Fruit fly (Drosophila melanogaster) whole organism, embryonic: ENCODE data around the gene Prat.
A peak's percentile ranks its signal among the peaks of the same experiment; 100 is the strongest.

ENCODE experiments used
- Aef1 ChIP-seq: fragments of 200-800 bp; sonication (Bioruptor generic); IDR thresholded peaks from 3 replicates; pipeline ENCODE4 v1.3.6; 2022; ENCODE audit warnings: missing biosample characterization, missing genetic modification characterization
- Awh ChIP-seq: fragments of 200-800 bp; sonication (Bioruptor generic); IDR thresholded peaks from 2 replicates; pipeline ENCODE4, ENCODE4 v1.3.6; 2022; ENCODE audit warnings: missing biosample characterization, missing genetic modification characterization
- CG11093 ChIP-seq: fragments of 200-800 bp; sonication (Bioruptor generic); IDR thresholded peaks from 3 replicates; pipeline ENCODE4 v1.3.6; 2022; ENCODE audit warnings: missing biosample characterization, missing genetic modification characterization
- CG12071 ChIP-seq: fragments of 200-800 bp; sonication (Bioruptor generic); optimal IDR thresholded peaks from 3 replicates; lab custom pipeline; 2018; ENCODE audit warnings: missing biosample characterization, mild to moderate bottlenecking, missing genetic modification characterization
- CG13296 ChIP-seq: fragments of 200-800 bp; sonication (Bioruptor generic); optimal IDR thresholded peaks from 3 replicates; lab custom pipeline; 2018; ENCODE audit warnings: missing biosample characterization, mild to moderate bottlenecking, missing genetic modification characterization
- CG14667 ChIP-seq: fragments of 200-800 bp; sonication (Bioruptor generic); IDR thresholded peaks from 2 replicates; pipeline ENCODE4 v1.3.6; 2022; ENCODE audit warnings: missing biosample characterization, missing genetic modification characterization
- CG2120 ChIP-seq: fragments of 200-800 bp; sonication (Bioruptor generic); optimal IDR thresholded peaks from 3 replicates; lab custom pipeline; 2016; ENCODE audit warnings: missing biosample characterization, missing genetic modification characterization
- CG3163 ChIP-seq: fragments of 200-800 bp; sonication (Bioruptor generic); optimal IDR thresholded peaks from 3 replicates; lab custom pipeline; 2016; ENCODE audit warnings: missing biosample characterization, missing genetic modification characterization
- CG33213 ChIP-seq: fragments of 200-800 bp; sonication (Bioruptor generic); optimal IDR thresholded peaks from 3 replicates; lab custom pipeline; 2016; ENCODE audit warnings: missing biosample characterization, missing genetic modification characterization
- CG3726 ChIP-seq: fragments of 200-800 bp; sonication (Bioruptor generic); IDR thresholded peaks from 3 replicates; pipeline ENCODE4, ENCODE4 v1.3.6; 2022; ENCODE audit warnings: missing biosample characterization, missing genetic modification characterization
- CG3838 ChIP-seq: fragments of 200-800 bp; sonication (Bioruptor generic); optimal IDR thresholded peaks from 3 replicates; lab custom pipeline; 2016; ENCODE audit warnings: missing biosample characterization, missing genetic modification characterization
- CG3995 ChIP-seq: fragments of 200-800 bp; sonication (Bioruptor generic); optimal IDR thresholded peaks from 3 replicates; lab custom pipeline; 2016; ENCODE audit warnings: missing biosample characterization, missing genetic modification characterization
- CG4424 ChIP-seq: fragments of 200-800 bp; sonication (Bioruptor generic); optimal IDR thresholded peaks from 3 replicates; lab custom pipeline; 2016; ENCODE audit warnings: missing biosample characterization, missing genetic modification characterization
- CG5245 ChIP-seq: fragments of 200-800 bp; sonication (Bioruptor generic); optimal IDR thresholded peaks from 3 replicates; lab custom pipeline; 2016; ENCODE audit warnings: missing biosample characterization, missing genetic modification characterization
- CG6654 ChIP-seq: fragments of 200-800 bp; sonication (Bioruptor generic); optimal IDR thresholded peaks from 2 replicates; lab custom pipeline; 2017; ENCODE audit warnings: missing biosample characterization, mild to moderate bottlenecking, missing genetic modification characterization
- CG6683 ChIP-seq: fragments of 200-800 bp; sonication (Bioruptor generic); optimal IDR thresholded peaks from 2 replicates; lab custom pipeline; 2017; ENCODE audit warnings: missing biosample characterization, mild to moderate bottlenecking, missing genetic modification characterization, missing genetic modification reagents
- CG7357 ChIP-seq: fragments of 200-800 bp; sonication (Bioruptor generic); IDR thresholded peaks from 3 replicates; pipeline ENCODE4 v1.3.6; 2022; ENCODE audit warnings: missing biosample characterization, missing genetic modification characterization
- CG7963 ChIP-seq: fragments of 200-800 bp; sonication (Bioruptor generic); IDR thresholded peaks from 3 replicates; pipeline ENCODE4 v1.3.6; 2022; ENCODE audit warnings: missing biosample characterization, missing genetic modification characterization; ENCODE audit not compliant: partially characterized antibody
- CG8359 ChIP-seq: fragments of 200-800 bp; sonication (Bioruptor generic); optimal IDR thresholded peaks from 2 replicates; lab custom pipeline; 2017; ENCODE audit warnings: missing biosample characterization, mild to moderate bottlenecking, missing genetic modification characterization, borderline replicate concordance
- CrebB ChIP-seq: fragments of 200-800 bp; sonication (Bioruptor generic); optimal IDR thresholded peaks from 3 replicates; lab custom pipeline; 2018; ENCODE audit warnings: missing biosample characterization, mild to moderate bottlenecking, missing genetic modification characterization
- Doc2 ChIP-seq: fragments of 200-800 bp; sonication (Bioruptor generic); IDR thresholded peaks from 2 replicates; pipeline ENCODE4 v1.3.6; 2022; ENCODE audit warnings: missing biosample characterization, missing genetic modification characterization
- Drgx ChIP-seq: fragments of 200-800 bp; sonication (Bioruptor generic); IDR thresholded peaks from 2 replicates; pipeline ENCODE4 v1.3.6; 2022; ENCODE audit warnings: missing biosample characterization, missing genetic modification characterization
- HmgD ChIP-seq: fragments of 200-800 bp; sonication (Bioruptor generic); optimal IDR thresholded peaks from 3 replicates; lab custom pipeline; 2016; ENCODE audit warnings: missing biosample characterization, missing genetic modification characterization
- Jarid2 ChIP-seq: fragments of 200-800 bp; sonication (Bioruptor generic); optimal IDR thresholded peaks from 3 replicates; lab custom pipeline; 2017; ENCODE audit warnings: mild to moderate bottlenecking, missing biosample characterization, missing genetic modification reagents, missing genetic modification characterization
- MTF-1 ChIP-seq: fragments of 200-800 bp; sonication (Bioruptor generic); optimal IDR thresholded peaks from 2 replicates; lab custom pipeline; 2018; ENCODE audit warnings: missing biosample characterization, mild to moderate bottlenecking, missing genetic modification characterization, borderline replicate concordance
- Max ChIP-seq: fragments of 200-800 bp; sonication (Bioruptor generic); optimal IDR thresholded peaks from 2 replicates; lab custom pipeline; 2016; ENCODE audit warnings: missing biosample characterization, mild to moderate bottlenecking, missing genetic modification characterization
- NK7.1 ChIP-seq: fragments of 200-800 bp; sonication (Bioruptor generic); optimal IDR thresholded peaks from 3 replicates; lab custom pipeline; 2016; ENCODE audit warnings: missing biosample characterization, missing genetic modification characterization
- Oaz ChIP-seq: fragments of 200-800 bp; sonication (Bioruptor generic); IDR thresholded peaks from 2 replicates; pipeline ENCODE4 v1.3.6; 2022; ENCODE audit warnings: missing biosample characterization, missing genetic modification characterization
- Oli ChIP-seq: fragments of 200-800 bp; sonication (Bioruptor generic); optimal IDR thresholded peaks from 2 replicates; lab custom pipeline; 2018; ENCODE audit warnings: missing biosample characterization, mild to moderate bottlenecking, missing genetic modification characterization, moderate library complexity
- Pdp1 ChIP-seq, 2 experiments: fragments of 200-800 bp; sonication (Bioruptor generic); optimal IDR thresholded peaks; 3 replicates each; lab custom pipeline; 2016; ENCODE audit warnings: missing biosample characterization in 2 of 2, missing genetic modification characterization in 2 of 2, mild to moderate bottlenecking in 1 of 2, moderate library complexity in 1 of 2
- Sox100B ChIP-seq: fragments of 200-800 bp; sonication (Bioruptor generic); optimal IDR thresholded peaks from 3 replicates; lab custom pipeline; 2018; ENCODE audit warnings: missing biosample characterization, mild to moderate bottlenecking, missing genetic modification characterization
- TFAM ChIP-seq: fragments of 200-800 bp; sonication (Bioruptor generic); optimal IDR thresholded peaks from 2 replicates; lab custom pipeline; 2017; ENCODE audit warnings: missing biosample characterization, missing genetic modification characterization, inconsistent platforms
- ap ChIP-seq: fragments of 200-800 bp; sonication (Bioruptor generic); IDR thresholded peaks from 2 replicates; pipeline ENCODE4 v1.3.6; 2022; ENCODE audit warnings: missing biosample characterization, missing genetic modification characterization
- cg ChIP-seq: fragments of 200-800 bp; sonication (Bioruptor generic); optimal IDR thresholded peaks from 3 replicates; lab custom pipeline; 2019; ENCODE audit warnings: missing biosample characterization, mild to moderate bottlenecking, missing genetic modification characterization, moderate library complexity
- ci ChIP-seq: fragments of 200-800 bp; sonication (Bioruptor generic); IDR thresholded peaks from 3 replicates; pipeline ENCODE4 v1.3.6; 2022; ENCODE audit warnings: missing biosample characterization, missing genetic modification characterization
- dan ChIP-seq: fragments of 200-800 bp; sonication (Bioruptor generic); IDR thresholded peaks from 2 replicates; pipeline ENCODE4 v1.3.6; 2022; ENCODE audit warnings: missing biosample characterization, missing genetic modification characterization
- eve ChIP-seq, 2 experiments: fragments of >200 bp; optimal IDR thresholded peaks; 2 replicates each; lab custom pipeline; 2017; ENCODE audit warnings: missing biosample characterization in 2 of 2, missing genetic modification characterization in 2 of 2
- eyg ChIP-seq: fragments of 200-800 bp; sonication (Bioruptor generic); optimal IDR thresholded peaks from 3 replicates; lab custom pipeline; 2016; ENCODE audit warnings: missing biosample characterization, missing genetic modification characterization
- fu2 ChIP-seq: fragments of 200-800 bp; sonication (Bioruptor generic); optimal IDR thresholded peaks from 2 replicates; lab custom pipeline; 2016; ENCODE audit warnings: missing biosample characterization, missing genetic modification characterization
- h ChIP-seq: fragments of >200 bp; optimal IDR thresholded peaks from 2 replicates; lab custom pipeline; 2017
- kay ChIP-seq: fragments of 200-800 bp; sonication (Bioruptor generic); optimal IDR thresholded peaks from 2 replicates; lab custom pipeline; 2016; ENCODE audit warnings: missing biosample characterization, missing genetic modification characterization
- kni ChIP-seq: fragments of 200-800 bp; sonication (Bioruptor generic); optimal IDR thresholded peaks from 3 replicates; lab custom pipeline; 2017; ENCODE audit warnings: mild to moderate bottlenecking, missing biosample characterization, missing genetic modification reagents, missing genetic modification characterization
- onecut ChIP-seq: fragments of 200-800 bp; sonication (Bioruptor generic); IDR thresholded peaks from 2 replicates; pipeline ENCODE4 v1.3.6; 2022; ENCODE audit warnings: missing biosample characterization, missing genetic modification characterization
- org-1 ChIP-seq: fragments of 200-800 bp; sonication (Bioruptor generic); optimal IDR thresholded peaks from 2 replicates; lab custom pipeline; 2017; ENCODE audit warnings: missing biosample characterization, missing genetic modification characterization
- pfk ChIP-seq: fragments of 200-800 bp; sonication (Bioruptor generic); optimal IDR thresholded peaks from 2 replicates; lab custom pipeline; 2018; ENCODE audit warnings: missing biosample characterization, mild to moderate bottlenecking, missing genetic modification characterization, moderate library complexity
- prd ChIP-seq, 3 experiments: fragments of >200 bp in 2 of 3; fragments of 200-800 bp in 1 of 3; sonication (Bioruptor generic) in 1 of 3; optimal IDR thresholded peaks in 2 of 3; IDR thresholded peaks in 1 of 3; 2 replicates in 2 of 3; 3 replicates in 1 of 3; pipeline versions ENCODE4 v1.3.6 to Lab custom; 2017 to 2022; ENCODE audit warnings: missing biosample characterization in 1 of 3, missing genetic modification characterization in 1 of 3
- salm ChIP-seq: fragments of 200-800 bp; sonication (Bioruptor generic); optimal IDR thresholded peaks from 2 replicates; lab custom pipeline; 2018; ENCODE audit warnings: missing biosample characterization, mild to moderate bottlenecking, missing genetic modification characterization
- tx ChIP-seq: fragments of 200-800 bp; sonication (Bioruptor generic); optimal IDR thresholded peaks from 2 replicates; lab custom pipeline; 2016; ENCODE audit warnings: missing biosample characterization, missing genetic modification characterization
- wdn ChIP-seq: fragments of 200-800 bp; sonication (Bioruptor generic); IDR thresholded peaks from 2 replicates; pipeline ENCODE4 v1.3.6; 2022; ENCODE audit warnings: missing biosample characterization, missing genetic modification characterization
- zen2 ChIP-seq: fragments of 200-800 bp; sonication (Bioruptor generic); IDR thresholded peaks from 3 replicates; pipeline ENCODE4 v1.3.6; 2022; ENCODE audit warnings: missing biosample characterization, missing genetic modification characterization; ENCODE audit not compliant: partially characterized antibody

Prat gene

DNA sequence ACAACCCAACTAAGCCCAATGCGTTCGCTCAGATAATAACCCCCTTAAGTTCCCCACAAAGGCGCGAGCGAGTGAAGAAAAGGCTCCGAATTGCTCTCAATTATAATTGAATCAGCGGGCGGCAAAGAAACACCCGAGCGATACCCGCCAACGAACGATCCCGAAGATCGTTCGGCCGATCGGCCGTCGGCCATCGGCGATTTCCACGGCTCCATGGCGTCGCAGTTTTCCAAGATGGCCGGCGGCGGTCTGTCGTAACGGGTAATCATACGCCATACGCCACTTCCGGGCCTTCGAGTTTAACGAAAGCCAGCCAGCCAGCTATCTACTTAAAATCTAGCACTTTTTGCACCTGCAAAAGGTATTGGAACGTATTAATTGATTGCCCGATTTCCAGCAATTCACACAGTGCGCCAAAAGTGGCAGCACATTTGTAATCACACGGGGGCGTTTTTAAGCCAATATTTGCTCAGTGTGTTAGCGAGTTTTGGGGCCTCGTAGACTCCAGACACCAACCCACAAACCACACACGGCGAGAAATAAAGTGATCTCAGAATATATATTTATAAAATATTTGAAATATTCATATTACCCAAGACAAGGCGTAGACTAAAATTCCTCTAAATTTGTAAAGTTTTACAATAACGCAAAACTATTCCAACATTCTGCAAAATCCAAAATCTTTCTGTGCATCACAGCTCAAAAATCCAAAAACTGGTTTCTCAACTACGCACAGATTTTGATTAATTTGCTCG is 19.2 kb downstream of the Prat start (continued):
- TF ChIP-seq kay (GFP tag; lab: Kevin White, UChicago): no peak
- TF ChIP-seq tx (GFP tag; lab: Kevin White, UChicago): no peak
- no peak for TF ChIP-seq kni
- no peak for TF ChIP-seq Oaz
- TF ChIP-seq CG11093 (GFP tag; lab: Robert Waterston, UW): no peak
- TF ChIP-seq CG3995 (GFP tag; lab: Kevin White, UChicago): no peak
- TF ChIP-seq cg (GFP tag; lab: Kevin White, UChicago): no peak
- no peak for TF ChIP-seq CG3163 (GFP tag; lab: Kevin White, UChicago)
- peak; percentile 56 for TF ChIP-seq CG2120 (GFP tag; lab: Kevin White, UChicago)
- no peak for TF ChIP-seq CG33213 (GFP tag; lab: Kevin White, UChicago)
- TF ChIP-seq CG7357: 0 out of 3 replicates have a peak, but pooled peaks have one; percentile 28
- no peak for TF ChIP-seq Max (GFP tag; lab: Kevin White, UChicago)
- TF ChIP-seq onecut (GFP tag; lab: Robert Waterston, UW): no peak
- peak; percentile 2 for TF ChIP-seq CG5245
- TF ChIP-seq NK7.1 (GFP tag; lab: Kevin White, UChicago): no peak
- TF ChIP-seq CG14667 (GFP tag; lab: Robert Waterston, UW): peak; percentile 41; the same call in 1 of the 2 replicates
- TF ChIP-seq Aef1 (GFP tag; lab: Robert Waterston, UW): peak; percentile 59
- TF ChIP-seq CG4424: no peak
- TF ChIP-seq TFAM (GFP tag; lab: Kevin White, UChicago): no peak
- no peak for TF ChIP-seq org-1 (GFP tag; lab: Kevin White, UChicago)
- no peak for TF ChIP-seq CG6654
- no peak for TF ChIP-seq Jarid2
- TF ChIP-seq CG13296 (GFP tag; lab: Kevin White, UChicago): peak; percentile 43
- no peak for TF ChIP-seq Doc2 (GFP tag; lab: Robert Waterston, UW)
- TF ChIP-seq wdn (GFP tag; lab: Robert Waterston, UW): 0 out of 2 replicates have a peak, but pooled peaks have one; percentile 10
- peak in 1 of 2 experiments; percentile 41 for TF ChIP-seq Pdp1 (GFP tag; optimal IDR thresholded peaks at IDR 0.05; lab: Kevin White, UChicago)
- no peak for TF ChIP-seq MTF-1 (GFP tag; lab: Kevin White, UChicago)
- TF ChIP-seq CG7963 (GFP tag; lab: Robert Waterston, UW): no peak
- no peak for TF ChIP-seq dan (GFP tag; lab: Robert Waterston, UW)
- TF ChIP-seq ci: peak; percentile 63; the same call in 2 of the 3 replicates
- TF ChIP-seq CG8359 (GFP tag; lab: Kevin White, UChicago): no peak
- no peak for TF ChIP-seq HmgD (GFP tag; lab: Kevin White, UChicago)
- TF ChIP-seq eyg (GFP tag; lab: Kevin White, UChicago): no peak
- TF ChIP-seq Awh: 0 out of 2 replicates have a peak, but pooled peaks have one; percentile 39
- TF ChIP-seq fu2 (GFP tag; lab: Kevin White, UChicago): no peak
- TF ChIP-seq Drgx: peak; percentile 82
- TF ChIP-seq ap (GFP tag; lab: Robert Waterston, UW): no peak
- TF ChIP-seq CrebB (tag; lab: Kevin White, UChicago): no peak
- no peak for TF ChIP-seq h (lab: Kevin White, UChicago)
- peak; percentile 15 for TF ChIP-seq Oli
- TF ChIP-seq CG3838: no peak
- TF ChIP-seq salm (tag; lab: Kevin White, UChicago): no peak
- no peak for TF ChIP-seq eve (GFP tag; optimal IDR thresholded peaks at IDR 0.05; lab: Kevin White, UChicago)
- no peak for TF ChIP-seq CG12071 (GFP tag; lab: Kevin White, UChicago)
- TF ChIP-seq Sox100B: peak; percentile 26
- TF ChIP-seq zen2 (GFP tag; lab: Robert Waterston, UW): no peak
- TF ChIP-seq pfk (GFP tag; lab: Kevin White, UChicago): no peak
- 0 out of 3 replicates have a peak, but pooled peaks have one; percentile 20 for TF ChIP-seq CG3726
- TF ChIP-seq CG6683 (GFP tag; lab: Kevin White, UChicago): peak; percentile 32
- no peak for TF ChIP-seq prd (optimal IDR thresholded peaks at IDR 0.05; lab: Kevin White, UChicago)
- peak; percentile 61 for TF ChIP-seq prd (GFP tag; IDR thresholded peaks at IDR 0.05; lab: Robert Waterston, UW)
